Fruit fly (Drosophila melanogaster): ENCODE results near the gene CG5886.

dm6 chr3R:25876639-25877038, 25.2 kb downstream of the CG5886 start:
- TF ChIP-seq fd96Ca (GFP tag; IDR thresholded peaks at IDR 0.05) (no peak), Pif1A (GFP tag; optimal IDR thresholded peaks at IDR 0.05) (no peak), EcR (GFP tag; optimal IDR thresholded peaks at IDR 0.05) (no peak), CG17806 (tag; optimal IDR thresholded peaks at IDR 0.05) (no peak), CG15710 (tag; optimal IDR thresholded peaks at IDR 0.05) (no peak), CG8301 (tag; optimal IDR thresholded peaks at IDR 0.05) (no peak), CG32121 (GFP tag; IDR thresholded peaks at IDR 0.05) (no peak), CG14655 (GFP tag; optimal IDR thresholded peaks at IDR 0.05) (no peak), CG12605 (GFP tag; IDR thresholded peaks at IDR 0.05) (no peak), gl (tag; optimal IDR thresholded peaks at IDR 0.05) (no peak), CG8159 (tag; optimal IDR thresholded peaks at IDR 0.05) (no peak), D1 (tag; optimal IDR thresholded peaks at IDR 0.05) (no peak)

All from whole organism, pupa.